Worm (Caenorhabditis elegans) whole organism, L1 larva: ENCODE data around the gene Y53C12B.1.

Experiments used
- C16A3.4 ChIP-seq: fragments of 150-350 bp; optimal IDR thresholded peaks from 2 replicates; lab custom pipeline; 2014; ENCODE audit warnings: missing biosample characterization, missing genetic modification characterization
- C34B4.2 ChIP-seq: sonication (generic microtip); optimal IDR thresholded peaks from 2 replicates; lab custom pipeline; 2017; ENCODE audit warnings: mild to moderate bottlenecking, missing genetic modification characterization, missing compliant biosample characterization
- blmp-1 ChIP-seq: fragments of 150-350 bp; optimal IDR thresholded peaks from 2 replicates; lab custom pipeline; 2014; ENCODE audit warnings: missing biosample characterization, missing genetic modification characterization
- ceh-63 ChIP-seq: fragments of 200-800 bp; sonication (Bioruptor generic); optimal IDR thresholded peaks from 2 replicates; lab custom pipeline; 2018; ENCODE audit warnings: mild to moderate bottlenecking, missing genetic modification characterization, missing compliant biosample characterization
- ceh-8 ChIP-seq: fragments of 200-800 bp; sonication (Bioruptor generic); optimal IDR thresholded peaks from 2 replicates; lab custom pipeline; 2018; ENCODE audit warnings: mild to moderate bottlenecking, missing genetic modification characterization, moderate library complexity, missing compliant biosample characterization
- ceh-88 ChIP-seq: fragments of 200-800 bp; sonication (Bioruptor generic); IDR thresholded peaks from 2 replicates; pipeline ENCODE4 v1.3.6; 2022; ENCODE audit warnings: missing genetic modification characterization, missing compliant biosample characterization
- dpl-1 ChIP-seq, 3 experiments: fragments of 150-350 bp in 2 of 3; sonication (generic microtip) in 1 of 3; optimal IDR thresholded peaks; 2 replicates each; lab custom pipeline; 2014 to 2017; ENCODE audit warnings: missing biosample characterization in 3 of 3, missing genetic modification characterization in 3 of 3, missing genetic modification reagents in 3 of 3
- efl-3 ChIP-seq: fragments of 200-800 bp; sonication (Bioruptor generic); optimal IDR thresholded peaks from 2 replicates; lab custom pipeline; 2018; ENCODE audit warnings: mild to moderate bottlenecking, missing genetic modification characterization, missing compliant biosample characterization
- elt-3 ChIP-seq, 6 experiments: fragments of 150-350 bp in 1 of 6; sonication (generic microtip); optimal IDR thresholded peaks; 2 replicates each; lab custom pipeline; 2017 to 2018; ENCODE audit warnings: missing biosample characterization in 6 of 6, missing genetic modification characterization in 6 of 6, inconsistent platforms in 1 of 6
- ets-5 ChIP-seq: fragments of 200-800 bp; sonication (Bioruptor generic); IDR thresholded peaks from 2 replicates; pipeline ENCODE4 v1.3.6; 2022; ENCODE audit warnings: missing genetic modification characterization, missing compliant biosample characterization
- fkh-4 ChIP-seq: sonication (generic microtip); optimal IDR thresholded peaks from 2 replicates; lab custom pipeline; 2016; ENCODE audit warnings: missing compliant biosample characterization, missing genetic modification characterization, borderline replicate concordance
- fos-1 ChIP-seq: fragments of 150-350 bp; optimal IDR thresholded peaks from 2 replicates; lab custom pipeline; 2014; ENCODE audit warnings: missing biosample characterization, missing genetic modification characterization
- hlh-17 ChIP-seq: fragments of 200-800 bp; sonication (Bioruptor generic); optimal IDR thresholded peaks from 2 replicates; lab custom pipeline; 2018; ENCODE audit warnings: missing genetic modification characterization, mild to moderate bottlenecking, missing compliant biosample characterization, moderate library complexity, borderline replicate concordance
- hlh-4 ChIP-seq: sonication (generic microtip); optimal IDR thresholded peaks from 2 replicates; lab custom pipeline; 2016; ENCODE audit warnings: mild to moderate bottlenecking, missing genetic modification characterization, missing compliant biosample characterization
- jun-1 ChIP-seq: fragments of 150-350 bp; optimal IDR thresholded peaks from 2 replicates; lab custom pipeline; 2014; ENCODE audit warnings: missing biosample characterization, missing genetic modification reagents, missing genetic modification characterization
- lin-13 ChIP-seq: fragments of 150-350 bp; optimal IDR thresholded peaks from 2 replicates; lab custom pipeline; 2014; ENCODE audit warnings: missing biosample characterization, missing genetic modification reagents, missing genetic modification characterization
- lin-14 ChIP-seq: fragments of 200-800 bp; sonication (Bioruptor generic); optimal IDR thresholded peaks from 2 replicates; lab custom pipeline; 2018; ENCODE audit warnings: mild to moderate bottlenecking, missing genetic modification characterization, moderate library complexity, missing compliant biosample characterization
- lin-35 ChIP-seq, 2 experiments: fragments of 150-350 bp; optimal IDR thresholded peaks; 2 replicates each; lab custom pipeline; 2014; ENCODE audit warnings: missing biosample characterization in 2 of 2, missing genetic modification characterization in 2 of 2, missing genetic modification reagents in 2 of 2
- lsy-2 ChIP-seq, 2 experiments: fragments of 150-350 bp; optimal IDR thresholded peaks; 2 replicates each; lab custom pipeline; 2014; ENCODE audit warnings: missing biosample characterization in 2 of 2, missing genetic modification characterization in 2 of 2
- mab-9 ChIP-seq: fragments of 200-800 bp; sonication (Bioruptor generic); IDR thresholded peaks from 2 replicates; pipeline ENCODE4 v1.3.6; 2022; ENCODE audit warnings: missing genetic modification reagents, missing genetic modification characterization, missing compliant biosample characterization
- mdl-1 ChIP-seq, 2 experiments: fragments of 150-350 bp; optimal IDR thresholded peaks; 2 replicates each; lab custom pipeline; 2014 to 2017; ENCODE audit warnings: missing biosample characterization in 2 of 2, missing genetic modification characterization in 2 of 2, inconsistent platforms in 1 of 2
- mef-2 ChIP-seq: fragments of 150-350 bp; optimal IDR thresholded peaks from 2 replicates; lab custom pipeline; 2014; ENCODE audit warnings: missing biosample characterization, missing genetic modification characterization
- nhr-19 ChIP-seq: fragments of 200-800 bp; sonication (Bioruptor generic); conservative IDR thresholded peaks from 2 replicates; pipeline ENCODE4 v1.3.6; 2022; ENCODE audit warnings: missing genetic modification characterization, missing compliant biosample characterization
- nhr-20 ChIP-seq: sonication (generic microtip); optimal IDR thresholded peaks from 2 replicates; lab custom pipeline; 2016; ENCODE audit warnings: mild to moderate bottlenecking, missing genetic modification characterization, missing compliant biosample characterization
- nhr-47 ChIP-seq: sonication (generic microtip); optimal IDR thresholded peaks from 2 replicates; lab custom pipeline; 2016; ENCODE audit warnings: mild to moderate bottlenecking, missing genetic modification characterization, moderate library complexity, missing compliant biosample characterization
- nhr-71 ChIP-seq: sonication (generic microtip); optimal IDR thresholded peaks from 2 replicates; lab custom pipeline; 2016; ENCODE audit warnings: mild to moderate bottlenecking, missing genetic modification characterization, moderate library complexity, missing compliant biosample characterization
- nhr-76 ChIP-seq: sonication (generic microtip); optimal IDR thresholded peaks from 2 replicates; lab custom pipeline; 2017; ENCODE audit warnings: missing biosample characterization, missing genetic modification characterization
- nhr-85 ChIP-seq: sonication (generic microtip); peaks from one replicate; lab custom pipeline; 2016; ENCODE audit warnings: missing genetic modification characterization, inconsistent platforms, missing compliant biosample characterization
- nhr-90 ChIP-seq: sonication (generic microtip); optimal IDR thresholded peaks from 2 replicates; lab custom pipeline; 2016; ENCODE audit warnings: mild to moderate bottlenecking, missing genetic modification characterization, missing compliant biosample characterization; ENCODE audit not compliant: poor library complexity
- pag-3 ChIP-seq: sonication (generic microtip); optimal IDR thresholded peaks from 2 replicates; lab custom pipeline; 2017; ENCODE audit warnings: missing genetic modification characterization, mild to moderate bottlenecking, missing compliant biosample characterization, antibody characterized with exemption, borderline replicate concordance; ENCODE audit not compliant: insufficient read depth
- snu-23 ChIP-seq: sonication (generic microtip); optimal IDR thresholded peaks from 2 replicates; lab custom pipeline; 2016; ENCODE audit warnings: missing genetic modification characterization, missing compliant biosample characterization
- sox-4 ChIP-seq: sonication (generic microtip); optimal IDR thresholded peaks from 2 replicates; lab custom pipeline; 2016; ENCODE audit warnings: missing genetic modification characterization, missing compliant biosample characterization
- sup-37 ChIP-seq: fragments of 200-800 bp; sonication (Bioruptor generic); optimal IDR thresholded peaks from 2 replicates; lab custom pipeline; 2018; ENCODE audit warnings: mild to moderate bottlenecking, missing genetic modification characterization, missing compliant biosample characterization
- tbx-2 ChIP-seq: sonication (generic microtip); optimal IDR thresholded peaks from 2 replicates; lab custom pipeline; 2016; ENCODE audit warnings: missing genetic modification characterization, missing compliant biosample characterization
- vab-15 ChIP-seq: sonication (generic microtip); optimal IDR thresholded peaks from 2 replicates; lab custom pipeline; 2017; ENCODE audit warnings: missing genotype, mild to moderate bottlenecking, missing genetic modification characterization, missing compliant biosample characterization
- zag-1 ChIP-seq: fragments of 150-350 bp; optimal IDR thresholded peaks from 2 replicates; lab custom pipeline; 2014; ENCODE audit warnings: missing biosample characterization, missing genetic modification characterization
- ztf-11 ChIP-seq, 2 experiments: sonication (generic microtip); optimal IDR thresholded peaks; 2 replicates each; lab custom pipeline; 2016 to 2017; ENCODE audit warnings: missing genetic modification characterization in 2 of 2, missing biosample characterization in 1 of 2, missing compliant biosample characterization in 1 of 2

Y53C12B.1 gene

DNA sequence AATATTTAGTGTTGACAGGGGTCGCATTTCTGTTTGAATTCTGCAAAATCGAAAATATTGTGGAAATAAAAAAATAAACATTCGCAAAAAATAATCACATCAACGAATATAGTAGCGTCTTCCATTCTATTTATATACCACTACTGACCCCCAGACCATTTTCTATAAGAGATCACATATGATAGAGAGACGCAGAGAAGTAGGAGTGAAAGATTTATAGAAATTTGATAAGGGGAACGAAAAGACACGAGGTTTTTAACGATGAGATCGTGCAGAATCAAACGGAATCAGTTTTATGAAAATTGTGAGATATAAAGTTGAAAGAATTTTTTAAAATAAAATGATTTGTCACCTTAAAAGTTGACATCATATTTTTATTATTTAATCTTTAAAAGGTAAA lies 6.4 kb upstream of the Y53C12B.1 start:
- TF ChIP-seq ets-5 (GFP tag; lab: Robert Waterston, UW) (no peak), lin-13 (GFP tag; lab: Kevin White, UChicago) (no peak), lin-14 (GFP tag; lab: Kevin White, UChicago) (peak; percentile 65), lin-35 (GFP tag; optimal IDR thresholded peaks at IDR 0.05; lab: Kevin White, UChicago) (peak in 1 of 2 experiments; percentile 27), blmp-1 (peak; percentile 13), lsy-2 (tag; optimal IDR thresholded peaks at IDR 0.05; lab: Kevin White, UChicago) (peak in 1 of 2 experiments; percentile 23), ceh-63 (GFP tag; lab: Kevin White, UChicago) (no peak), elt-3 (tag; optimal IDR thresholded peaks at IDR 0.05; lab: Kevin White, UChicago) (peak in 4 of 6 experiments; percentile 32 to 86 (median 74)), nhr-85 (peak; percentile 89), nhr-71 (tag; lab: Kevin White, UChicago) (peak; percentile 57), snu-23 (GFP tag; lab: Kevin White, UChicago) (peak; percentile 46), nhr-19 (GFP tag; lab: Robert Waterston, UW) (peak; percentile 40), ceh-8 (GFP tag; lab: Kevin White, UChicago) (no peak), nhr-90 (tag; lab: Kevin White, UChicago) (peak; percentile 42), nhr-47 (tag; lab: Kevin White, UChicago) (no peak), mab-9 (GFP tag; lab: Robert Waterston, UW) (no peak), nhr-20 (tag; lab: Kevin White, UChicago) (peak; percentile 77), fkh-4 (no peak), hlh-17 (GFP tag; lab: Kevin White, UChicago) (no peak)

ce11 chrII:9742784-9743183 lies 3.1 kb downstream of the Y53C12B.1 start, which contains the start of gene pno-1:
Gene pno-1 (minus strand): TSS chrII:9742884.
- TF ChIP-seq C16A3.4 (tag; lab: Kevin White, UChicago) (no peak), blmp-1 (no peak), hlh-17 (GFP tag; lab: Kevin White, UChicago) (no peak), dpl-1 (GFP tag; optimal IDR thresholded peaks at IDR 0.05; lab: Kevin White, UChicago) (no peak), tbx-2 (tag; lab: Kevin White, UChicago) (no peak), nhr-47 (tag; lab: Kevin White, UChicago) (no peak), lin-14 (GFP tag; lab: Kevin White, UChicago) (no peak), sox-4 (tag; lab: Kevin White, UChicago) (no peak), pag-3 (tag; lab: Kevin White, UChicago) (no peak), sup-37 (GFP tag; lab: Kevin White, UChicago) (no peak), lin-35 (GFP tag; optimal IDR thresholded peaks at IDR 0.05; lab: Kevin White, UChicago) (no peak), vab-15 (tag; lab: Kevin White, UChicago) (no peak), efl-3 (no peak), ceh-88 (no peak), mdl-1 (tag; optimal IDR thresholded peaks at IDR 0.05; lab: Kevin White, UChicago) (no peak), ceh-63 (GFP tag; lab: Kevin White, UChicago) (no peak), fos-1 (no peak), mef-2 (no peak), hlh-4 (tag; lab: Kevin White, UChicago) (no peak)
- TF ChIP-seq, all 84 proteins: peak for 0

DNA sequence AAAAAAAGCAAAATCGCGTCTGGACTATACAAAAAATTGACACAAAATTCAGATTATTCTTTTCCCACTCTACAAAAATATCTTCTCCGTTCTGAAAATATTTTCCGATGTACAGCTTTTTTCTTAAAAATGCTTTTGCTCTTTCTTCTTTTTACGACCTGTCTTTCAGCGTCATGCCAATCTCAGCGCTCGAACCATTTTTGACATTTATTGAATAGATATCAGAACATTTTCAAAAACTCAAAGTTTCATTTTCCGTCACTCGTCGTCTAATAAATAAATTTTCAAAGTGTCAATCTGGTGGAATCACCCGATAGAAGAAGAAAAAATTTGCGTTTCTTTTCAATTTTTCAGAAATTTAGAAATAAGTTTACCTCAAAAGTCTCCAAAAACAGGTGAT lies 4.5 kb downstream of the Y53C12B.1 start:
- no peak for TF ChIP-seq C34B4.2 (tag; lab: Kevin White, UChicago)
- no peak for TF ChIP-seq vab-15 (tag; lab: Kevin White, UChicago)
- TF ChIP-seq ztf-11 (tag; optimal IDR thresholded peaks at IDR 0.05; lab: Kevin White, UChicago) = no peak
- TF ChIP-seq zag-1 = no peak
- TF ChIP-seq nhr-47 (tag; lab: Kevin White, UChicago) = no peak
- TF ChIP-seq jun-1 (tag; lab: Kevin White, UChicago) = no peak
- TF ChIP-seq nhr-76 (tag; lab: Kevin White, UChicago) = no peak
- no peak for TF ChIP-seq blmp-1
- TF ChIP-seq ceh-63 (GFP tag; lab: Kevin White, UChicago) = no peak
